Worm (Caenorhabditis elegans) whole organism, mixed stage, embryonic: ENCODE results near the gene gpd-2.

ENCODE experiments used
- M03D4.4 ChIP-seq: sonication (generic microtip); optimal IDR thresholded peaks from 2 replicates; lab custom pipeline; 2017; ENCODE audit warnings: mild to moderate bottlenecking, missing genetic modification characterization, missing compliant biosample characterization
- bed-3 ChIP-seq: fragments of 200-800 bp; sonication (Bioruptor generic); optimal IDR thresholded peaks from 3 replicates; lab custom pipeline; 2018; ENCODE audit warnings: mild to moderate bottlenecking, missing genetic modification characterization, moderate library complexity, missing compliant biosample characterization
- blmp-1 ChIP-seq: fragments of 150-350 bp; optimal IDR thresholded peaks from 2 replicates; lab custom pipeline; 2014; ENCODE audit warnings: missing biosample characterization, missing genetic modification characterization
- ceh-39 ChIP-seq: fragments of 150-350 bp; optimal IDR thresholded peaks from 2 replicates; lab custom pipeline; 2014; ENCODE audit warnings: missing biosample characterization, missing genetic modification characterization
- ceh-43 ChIP-seq: fragments of 200-800 bp; sonication (Bioruptor generic); optimal IDR thresholded peaks from 2 replicates; lab custom pipeline; 2018; ENCODE audit warnings: mild to moderate bottlenecking, missing genetic modification characterization, moderate library complexity, missing compliant biosample characterization
- ceh-83 ChIP-seq: fragments of 200-800 bp; sonication (Bioruptor generic); optimal IDR thresholded peaks from 2 replicates; lab custom pipeline; 2018; ENCODE audit warnings: mild to moderate bottlenecking, missing genetic modification characterization, missing compliant biosample characterization
- ces-1 ChIP-seq: fragments of 150-350 bp; optimal IDR thresholded peaks from 2 replicates; lab custom pipeline; 2014; ENCODE audit warnings: missing biosample characterization, missing genetic modification reagents, missing genetic modification characterization
- cnd-1 ChIP-seq: fragments of 200-800 bp; sonication (Bioruptor generic); optimal IDR thresholded peaks from 2 replicates; lab custom pipeline; 2018; ENCODE audit warnings: mild to moderate bottlenecking, missing genetic modification characterization, missing compliant biosample characterization
- drap-1 ChIP-seq: fragments of 200-800 bp; sonication (Bioruptor generic); optimal IDR thresholded peaks from 3 replicates; lab custom pipeline; 2018; ENCODE audit warnings: mild to moderate bottlenecking, missing genetic modification characterization, missing compliant biosample characterization
- elt-1 ChIP-seq: sonication (generic microtip); optimal IDR thresholded peaks from 2 replicates; lab custom pipeline; 2017; ENCODE audit warnings: missing genetic modification characterization, mild to moderate bottlenecking, missing compliant biosample characterization, antibody characterized with exemption, moderate library complexity, borderline replicate concordance; ENCODE audit not compliant: insufficient read depth
- elt-3 ChIP-seq: fragments of 150-350 bp; optimal IDR thresholded peaks from 2 replicates; lab custom pipeline; 2014; ENCODE audit warnings: missing biosample characterization, missing genetic modification characterization
- flh-1 ChIP-seq: fragments of 200-800 bp; sonication (Bioruptor generic); optimal IDR thresholded peaks from 2 replicates; lab custom pipeline; 2018; ENCODE audit warnings: mild to moderate bottlenecking, missing genetic modification characterization, moderate library complexity, missing compliant biosample characterization
- ham-2 ChIP-seq: fragments of 200-800 bp; sonication (Bioruptor generic); optimal IDR thresholded peaks from 2 replicates; lab custom pipeline; 2018; ENCODE audit warnings: mild to moderate bottlenecking, missing genetic modification characterization, missing compliant biosample characterization
- hlh-1 ChIP-seq: fragments of 150-350 bp; optimal IDR thresholded peaks from 2 replicates; lab custom pipeline; 2014; ENCODE audit warnings: missing biosample characterization, missing genetic modification reagents, missing genetic modification characterization
- lin-13 ChIP-seq: fragments of 150-350 bp; optimal IDR thresholded peaks from 2 replicates; lab custom pipeline; 2014; ENCODE audit warnings: missing biosample characterization, missing genetic modification characterization
- lin-32 ChIP-seq: fragments of 200-800 bp; sonication (Bioruptor generic); optimal IDR thresholded peaks from 2 replicates; lab custom pipeline; 2018; ENCODE audit warnings: mild to moderate bottlenecking, missing genetic modification characterization, missing compliant biosample characterization
- lsy-2 ChIP-seq: fragments of 150-350 bp; optimal IDR thresholded peaks from 2 replicates; lab custom pipeline; 2014; ENCODE audit warnings: missing biosample characterization, missing genetic modification characterization
- mab-5 ChIP-seq: fragments of 150-350 bp; optimal IDR thresholded peaks from 2 replicates; lab custom pipeline; 2014; ENCODE audit warnings: missing biosample characterization, missing genetic modification characterization
- mep-1 ChIP-seq: fragments of 150-350 bp; optimal IDR thresholded peaks from 2 replicates; lab custom pipeline; 2017; ENCODE audit warnings: missing biosample characterization, missing genetic modification reagents, missing genetic modification characterization, inconsistent platforms
- mls-2 ChIP-seq: sonication (generic microtip); optimal IDR thresholded peaks from 2 replicates; lab custom pipeline; 2016; ENCODE audit warnings: mild to moderate bottlenecking, missing genetic modification characterization, moderate library complexity, missing compliant biosample characterization
- nhr-12 ChIP-seq: fragments of 150-350 bp; optimal IDR thresholded peaks from 2 replicates; lab custom pipeline; 2014; ENCODE audit warnings: missing biosample characterization, missing genetic modification characterization
- nhr-2 ChIP-seq: fragments of 150-350 bp; optimal IDR thresholded peaks from 2 replicates; lab custom pipeline; 2014; ENCODE audit warnings: missing biosample characterization, missing genetic modification characterization
- nhr-237 ChIP-seq: fragments of 150-350 bp; optimal IDR thresholded peaks from 2 replicates; lab custom pipeline; 2014; ENCODE audit warnings: missing biosample characterization, missing genetic modification characterization
- nhr-28 ChIP-seq: fragments of 150-350 bp; optimal IDR thresholded peaks from 2 replicates; lab custom pipeline; 2014; ENCODE audit warnings: missing biosample characterization, missing genetic modification characterization
- nhr-76 ChIP-seq: sonication (generic microtip); optimal IDR thresholded peaks from 2 replicates; lab custom pipeline; 2017; ENCODE audit warnings: missing biosample characterization, missing genetic modification characterization
- pha-4 ChIP-seq: fragments of 150-350 bp; optimal IDR thresholded peaks from 2 replicates; lab custom pipeline; 2018; ENCODE audit warnings: missing biosample characterization, missing genetic modification reagents, missing genetic modification characterization
- sem-2 ChIP-seq: fragments of 200-800 bp; sonication (Bioruptor generic); optimal IDR thresholded peaks from 2 replicates; lab custom pipeline; 2018; ENCODE audit warnings: mild to moderate bottlenecking, missing genetic modification characterization, missing compliant biosample characterization
- snpc-4 ChIP-seq: fragments of 150-350 bp; optimal IDR thresholded peaks from 2 replicates; lab custom pipeline; 2014; ENCODE audit warnings: missing biosample characterization, missing genetic modification characterization
- sptf-1 ChIP-seq: sonication (generic microtip); optimal IDR thresholded peaks from 2 replicates; lab custom pipeline; 2017; ENCODE audit warnings: mild to moderate bottlenecking, missing genetic modification characterization, moderate library complexity, missing compliant biosample characterization
- tbx-8 ChIP-seq: fragments of 200-800 bp; sonication (Bioruptor generic); optimal IDR thresholded peaks from 2 replicates; lab custom pipeline; 2018; ENCODE audit warnings: mild to moderate bottlenecking, missing genetic modification characterization, moderate library complexity, missing compliant biosample characterization
- unc-120 ChIP-seq: sonication (generic microtip); optimal IDR thresholded peaks from 2 replicates; lab custom pipeline; 2017; ENCODE audit warnings: missing genetic modification characterization, missing compliant biosample characterization; ENCODE audit not compliant: poor library complexity, severe bottlenecking
- unc-39 ChIP-seq: fragments of 150-350 bp; optimal IDR thresholded peaks from 2 replicates; lab custom pipeline; 2014; ENCODE audit warnings: missing biosample characterization, missing genetic modification characterization
- unc-62 ChIP-seq: fragments of 150-350 bp; optimal IDR thresholded peaks from 2 replicates; lab custom pipeline; 2014; ENCODE audit warnings: missing biosample characterization, missing genetic modification reagents, missing genetic modification characterization
- zip-8 ChIP-seq: fragments of 150-350 bp; optimal IDR thresholded peaks from 2 replicates; lab custom pipeline; 2014; ENCODE audit warnings: missing biosample characterization, missing genetic modification characterization
- ztf-11 ChIP-seq: fragments of 150-350 bp; optimal IDR thresholded peaks from 2 replicates; lab custom pipeline; 2014; ENCODE audit warnings: missing biosample characterization, missing genetic modification characterization

Gene gpd-2

ce11 chrX:3102817-3103216 is 11.7 kb downstream of the gpd-2 start:
- no peak for TF ChIP-seq sem-2
- TF ChIP-seq ceh-39 (tag; lab: Kevin White, UChicago): peak; percentile 18
- no peak for TF ChIP-seq nhr-12 (tag; lab: Kevin White, UChicago)
- TF ChIP-seq lin-13 (tag; lab: Kevin White, UChicago): no peak
- TF ChIP-seq ztf-11 (tag; lab: Kevin White, UChicago): no peak
- peak; percentile 32 for TF ChIP-seq pha-4 (tag; lab: Kevin White, UChicago)
- no peak for TF ChIP-seq flh-1 (GFP tag; lab: Kevin White, UChicago)
- peak; percentile 25 for TF ChIP-seq ham-2 (GFP tag; lab: Kevin White, UChicago)
- TF ChIP-seq unc-39 (tag; lab: Kevin White, UChicago): no peak
- no peak for TF ChIP-seq nhr-2 (tag; lab: Kevin White, UChicago)
- peak; percentile 57 for TF ChIP-seq cnd-1 (tag; lab: Kevin White, UChicago)
- TF ChIP-seq lsy-2 (tag; lab: Kevin White, UChicago): no peak
- TF ChIP-seq unc-62 (GFP tag; lab: Kevin White, UChicago): no peak
- no peak for TF ChIP-seq nhr-237 (tag; lab: Kevin White, UChicago)
- TF ChIP-seq elt-3 (tag; lab: Kevin White, UChicago): no peak
- TF ChIP-seq nhr-76 (tag; lab: Kevin White, UChicago): no peak
- no peak for TF ChIP-seq zip-8 (tag; lab: Kevin White, UChicago)
- no peak for TF ChIP-seq unc-120 (tag; lab: Kevin White, UChicago)
- peak; percentile 62 for TF ChIP-seq sptf-1 (tag; lab: Kevin White, UChicago)
- no peak for TF ChIP-seq ces-1 (GFP tag; lab: Kevin White, UChicago)
- no peak for TF ChIP-seq drap-1 (GFP tag; lab: Kevin White, UChicago)
- TF ChIP-seq mep-1: no peak
- TF ChIP-seq ceh-43 (GFP tag; lab: Kevin White, UChicago): no peak
- TF ChIP-seq mab-5 (tag; lab: Kevin White, UChicago): no peak
- TF ChIP-seq bed-3 (GFP tag; lab: Kevin White, UChicago): no peak
- TF ChIP-seq hlh-1: no peak
- TF ChIP-seq snpc-4 (tag; lab: Kevin White, UChicago): no peak
- TF ChIP-seq tbx-8 (GFP tag; lab: Kevin White, UChicago): no peak
- no peak for TF ChIP-seq blmp-1 (tag; lab: Kevin White, UChicago)
- peak; percentile 79 for TF ChIP-seq mls-2 (tag; lab: Kevin White, UChicago)
- TF ChIP-seq ceh-83: peak; percentile 13
- no peak for TF ChIP-seq elt-1 (tag; lab: Kevin White, UChicago)
- no peak for TF ChIP-seq nhr-28
- peak; percentile 21 for TF ChIP-seq lin-32 (GFP tag; lab: Kevin White, UChicago)
- peak; percentile 54 for TF ChIP-seq M03D4.4 (tag; lab: Kevin White, UChicago)

ce11 chrX:3102165-3102564 is 12.3 kb downstream of the gpd-2 start, which contains the start of gene ztf-13:
Gene ztf-13 (minus strand): TSS chrX:3102175.
- TF ChIP-seq nhr-12 (tag; lab: Kevin White, UChicago): no peak
- TF ChIP-seq lin-13 (tag; lab: Kevin White, UChicago): no peak
- no peak for TF ChIP-seq drap-1 (GFP tag; lab: Kevin White, UChicago)
- TF ChIP-seq unc-39 (tag; lab: Kevin White, UChicago): no peak
- TF ChIP-seq ztf-11 (tag; lab: Kevin White, UChicago): no peak
- no peak for TF ChIP-seq lin-32 (GFP tag; lab: Kevin White, UChicago)
- TF ChIP-seq ces-1 (GFP tag; lab: Kevin White, UChicago): no peak
- TF ChIP-seq unc-62 (GFP tag; lab: Kevin White, UChicago): no peak
- TF ChIP-seq flh-1 (GFP tag; lab: Kevin White, UChicago): no peak
- no peak for TF ChIP-seq elt-3 (tag; lab: Kevin White, UChicago)

ce11 chrX:3101562-3101961 is 12.9 kb downstream of the gpd-2 start:
- no peak for TF ChIP-seq lsy-2 (tag; lab: Kevin White, UChicago)
- no peak for TF ChIP-seq unc-39 (tag; lab: Kevin White, UChicago)
- TF ChIP-seq nhr-237 (tag; lab: Kevin White, UChicago): no peak
- no peak for TF ChIP-seq mep-1
- no peak for TF ChIP-seq mab-5 (tag; lab: Kevin White, UChicago)
- TF ChIP-seq pha-4 (tag; lab: Kevin White, UChicago): no peak
- no peak for TF ChIP-seq nhr-28
